Worm (Caenorhabditis elegans) whole organism, L1 larva: Measurements from ENCODE around the gene R02D1.2.

ENCODE experiments used
- C16A3.4 ChIP-seq: fragments of 150-350 bp; optimal IDR thresholded peaks from 2 replicates; lab custom pipeline; 2014; ENCODE audit warnings: missing biosample characterization, missing genetic modification characterization
- aha-1 ChIP-seq: fragments of 150-350 bp; optimal IDR thresholded peaks from 2 replicates; lab custom pipeline; 2014; ENCODE audit warnings: missing biosample characterization, missing genetic modification characterization
- ama-1 ChIP-seq: fragments of 150-350 bp; optimal IDR thresholded peaks from 2 replicates; lab custom pipeline; 2014
- ceh-63 ChIP-seq: fragments of 200-800 bp; sonication (Bioruptor generic); optimal IDR thresholded peaks from 2 replicates; lab custom pipeline; 2018; ENCODE audit warnings: mild to moderate bottlenecking, missing genetic modification characterization, missing compliant biosample characterization
- ceh-8 ChIP-seq: fragments of 200-800 bp; sonication (Bioruptor generic); optimal IDR thresholded peaks from 2 replicates; lab custom pipeline; 2018; ENCODE audit warnings: mild to moderate bottlenecking, missing genetic modification characterization, moderate library complexity, missing compliant biosample characterization
- ces-1 ChIP-seq: fragments of 150-350 bp; optimal IDR thresholded peaks from 2 replicates; lab custom pipeline; 2014; ENCODE audit warnings: missing biosample characterization, missing genetic modification reagents, missing genetic modification characterization
- dpl-1 ChIP-seq, 3 experiments: fragments of 150-350 bp in 2 of 3; sonication (generic microtip) in 1 of 3; optimal IDR thresholded peaks; 2 replicates each; lab custom pipeline; 2014 to 2017; ENCODE audit warnings: missing biosample characterization in 3 of 3, missing genetic modification characterization in 3 of 3, missing genetic modification reagents in 3 of 3
- dsc-1 ChIP-seq: sonication (generic microtip); optimal IDR thresholded peaks from 2 replicates; lab custom pipeline; 2016; ENCODE audit warnings: mild to moderate bottlenecking, missing genetic modification characterization, missing compliant biosample characterization
- egl-27 ChIP-seq, 2 experiments: fragments of 150-350 bp in 1 of 2; sonication (generic microtip); optimal IDR thresholded peaks; 3 replicates each; lab custom pipeline; 2017 to 2018; ENCODE audit warnings: missing biosample characterization in 2 of 2, missing genetic modification characterization in 2 of 2, missing genetic modification reagents in 2 of 2
- elt-2 ChIP-seq: sonication (generic microtip); optimal IDR thresholded peaks from 2 replicates; lab custom pipeline; 2016; ENCODE audit warnings: missing genetic modification characterization, mild to moderate bottlenecking, inconsistent platforms, missing compliant biosample characterization, missing genetic modification reagents
- elt-3 ChIP-seq, 6 experiments: fragments of 150-350 bp in 1 of 6; sonication (generic microtip); optimal IDR thresholded peaks; 2 replicates each; lab custom pipeline; 2017 to 2018; ENCODE audit warnings: missing biosample characterization in 6 of 6, missing genetic modification characterization in 6 of 6, inconsistent platforms in 1 of 6
- fkh-4 ChIP-seq: sonication (generic microtip); optimal IDR thresholded peaks from 2 replicates; lab custom pipeline; 2016; ENCODE audit warnings: missing compliant biosample characterization, missing genetic modification characterization, borderline replicate concordance
- hlh-17 ChIP-seq: fragments of 200-800 bp; sonication (Bioruptor generic); optimal IDR thresholded peaks from 2 replicates; lab custom pipeline; 2018; ENCODE audit warnings: missing genetic modification characterization, mild to moderate bottlenecking, missing compliant biosample characterization, moderate library complexity, borderline replicate concordance
- hlh-4 ChIP-seq: sonication (generic microtip); optimal IDR thresholded peaks from 2 replicates; lab custom pipeline; 2016; ENCODE audit warnings: mild to moderate bottlenecking, missing genetic modification characterization, missing compliant biosample characterization
- isw-1 ChIP-seq: fragments of 200-800 bp; sonication (Bioruptor generic); IDR thresholded peaks from 2 replicates; pipeline ENCODE4 v1.3.6; 2022; ENCODE audit warnings: missing genetic modification characterization, missing compliant biosample characterization
- lin-14 ChIP-seq: fragments of 200-800 bp; sonication (Bioruptor generic); optimal IDR thresholded peaks from 2 replicates; lab custom pipeline; 2018; ENCODE audit warnings: mild to moderate bottlenecking, missing genetic modification characterization, moderate library complexity, missing compliant biosample characterization
- lin-15B ChIP-seq: fragments of 150-350 bp; sonication (generic microtip); optimal IDR thresholded peaks from 3 replicates; lab custom pipeline; 2014; ENCODE audit warnings: missing biosample characterization, missing genetic modification characterization
- lin-35 ChIP-seq, 2 experiments: fragments of 150-350 bp; optimal IDR thresholded peaks; 2 replicates each; lab custom pipeline; 2014; ENCODE audit warnings: missing biosample characterization in 2 of 2, missing genetic modification characterization in 2 of 2, missing genetic modification reagents in 2 of 2
- lin-39 ChIP-seq: fragments of 150-350 bp; optimal IDR thresholded peaks from 2 replicates; lab custom pipeline; 2014; ENCODE audit warnings: missing biosample characterization, missing genetic modification reagents, missing genetic modification characterization
- mab-9 ChIP-seq: fragments of 200-800 bp; sonication (Bioruptor generic); IDR thresholded peaks from 2 replicates; pipeline ENCODE4 v1.3.6; 2022; ENCODE audit warnings: missing genetic modification reagents, missing genetic modification characterization, missing compliant biosample characterization
- mep-1 ChIP-seq: fragments of 150-350 bp; optimal IDR thresholded peaks from 2 replicates; lab custom pipeline; 2014; ENCODE audit warnings: missing biosample characterization, missing genetic modification characterization
- nhr-11 ChIP-seq: fragments of 150-350 bp; optimal IDR thresholded peaks from 2 replicates; lab custom pipeline; 2014; ENCODE audit warnings: missing biosample characterization, missing genetic modification characterization
- nhr-12 ChIP-seq: sonication (generic microtip); optimal IDR thresholded peaks from 2 replicates; lab custom pipeline; 2017; ENCODE audit warnings: missing biosample characterization, missing genetic modification characterization
- nhr-20 ChIP-seq: sonication (generic microtip); optimal IDR thresholded peaks from 2 replicates; lab custom pipeline; 2016; ENCODE audit warnings: mild to moderate bottlenecking, missing genetic modification characterization, missing compliant biosample characterization
- nhr-237 ChIP-seq: fragments of 150-350 bp; optimal IDR thresholded peaks from 2 replicates; lab custom pipeline; 2014; ENCODE audit warnings: missing biosample characterization, missing genetic modification characterization
- nhr-28 ChIP-seq: fragments of 150-350 bp; optimal IDR thresholded peaks from 2 replicates; lab custom pipeline; 2014; ENCODE audit warnings: missing biosample characterization, missing genetic modification characterization
- pag-3 ChIP-seq: sonication (generic microtip); optimal IDR thresholded peaks from 2 replicates; lab custom pipeline; 2017; ENCODE audit warnings: missing genetic modification characterization, mild to moderate bottlenecking, missing compliant biosample characterization, antibody characterized with exemption, borderline replicate concordance; ENCODE audit not compliant: insufficient read depth
- pqm-1 ChIP-seq: sonication (generic microtip); optimal IDR thresholded peaks from 3 replicates; lab custom pipeline; 2017; ENCODE audit warnings: missing biosample characterization, missing genetic modification characterization
- rnt-1 ChIP-seq: sonication (generic microtip); optimal IDR thresholded peaks from 2 replicates; lab custom pipeline; 2016; ENCODE audit warnings: mild to moderate bottlenecking, missing genetic modification characterization, moderate library complexity, missing compliant biosample characterization
- sox-4 ChIP-seq: sonication (generic microtip); optimal IDR thresholded peaks from 2 replicates; lab custom pipeline; 2016; ENCODE audit warnings: missing genetic modification characterization, missing compliant biosample characterization
- sptf-1 ChIP-seq: fragments of 150-350 bp; optimal IDR thresholded peaks from 2 replicates; lab custom pipeline; 2014; ENCODE audit warnings: missing biosample characterization, missing genetic modification characterization
- tbx-2 ChIP-seq: sonication (generic microtip); optimal IDR thresholded peaks from 2 replicates; lab custom pipeline; 2016; ENCODE audit warnings: missing genetic modification characterization, missing compliant biosample characterization
- unc-30 ChIP-seq: sonication (generic microtip); optimal IDR thresholded peaks from 2 replicates; lab custom pipeline; 2017; ENCODE audit warnings: missing biosample characterization, missing genetic modification characterization
- unc-62 ChIP-seq: fragments of 150-350 bp; optimal IDR thresholded peaks from 2 replicates; lab custom pipeline; 2014; ENCODE audit warnings: missing biosample characterization, missing genetic modification reagents, missing genetic modification characterization
- unc-86 ChIP-seq: sonication (generic microtip); optimal IDR thresholded peaks from 2 replicates; lab custom pipeline; 2016; ENCODE audit warnings: missing genetic modification characterization, missing compliant biosample characterization
- unc-98 ChIP-seq: fragments of 200-800 bp; sonication (Bioruptor generic); IDR thresholded peaks from 2 replicates; pipeline ENCODE4 v1.3.6; 2022; ENCODE audit warnings: missing genetic modification characterization, missing compliant biosample characterization
- xbp-1 ChIP-seq: sonication (generic microtip); optimal IDR thresholded peaks from 2 replicates; lab custom pipeline; 2016; ENCODE audit warnings: missing genetic modification characterization, missing compliant biosample characterization

Gene R02D1.2

DNA sequence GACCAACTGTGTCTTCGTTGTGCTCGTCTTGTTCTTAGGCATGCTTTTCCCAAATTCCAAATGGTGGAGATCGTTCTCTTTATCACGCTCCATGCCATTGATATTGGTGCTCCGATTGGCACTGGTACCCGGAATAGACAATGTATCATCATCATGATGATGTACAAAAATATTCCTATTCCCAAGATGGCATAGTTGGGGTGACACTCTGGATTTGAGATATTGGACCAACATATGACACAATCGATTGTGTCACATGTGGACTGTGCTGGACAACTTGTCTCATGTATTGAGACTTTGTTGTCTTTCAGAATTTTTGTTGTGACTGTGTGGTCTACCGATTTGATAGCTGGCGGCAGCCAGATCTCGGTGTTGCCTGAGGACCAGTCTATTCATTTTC, 18.4 kb downstream of the R02D1.2 start:
- TF ChIP-seq mep-1, result no peak
- TF ChIP-seq aha-1 (tag; lab: Kevin White, UChicago), result no peak
- no peak for TF ChIP-seq unc-62 (GFP tag; lab: Kevin White, UChicago)
- no peak for TF ChIP-seq ceh-63
- TF ChIP-seq sox-4, result no peak
- no peak for TF ChIP-seq ces-1 (GFP tag; lab: Kevin White, UChicago)
- no peak for TF ChIP-seq lin-14
- TF ChIP-seq ama-1, result no peak
- TF ChIP-seq elt-3 (tag; optimal IDR thresholded peaks at IDR 0.05; lab: Kevin White, UChicago), result no peak
- TF ChIP-seq, all 84 proteins: peak for 0

- no peak for TF ChIP-seq unc-98 (GFP tag; lab: Robert Waterston, UW)
- no peak for TF ChIP-seq unc-86 (tag; lab: Kevin White, UChicago)
- no peak for TF ChIP-seq pqm-1 (tag; lab: Kevin White, UChicago)
- no peak for TF ChIP-seq rnt-1 (tag; lab: Kevin White, UChicago)
- no peak for TF ChIP-seq lin-39 (tag; lab: Kevin White, UChicago)
- TF ChIP-seq nhr-28 (tag; lab: Kevin White, UChicago), result no peak
These were observed 18.8 kb downstream of the R02D1.2 start for ce11 chrV:4303793-4304192.

DNA sequence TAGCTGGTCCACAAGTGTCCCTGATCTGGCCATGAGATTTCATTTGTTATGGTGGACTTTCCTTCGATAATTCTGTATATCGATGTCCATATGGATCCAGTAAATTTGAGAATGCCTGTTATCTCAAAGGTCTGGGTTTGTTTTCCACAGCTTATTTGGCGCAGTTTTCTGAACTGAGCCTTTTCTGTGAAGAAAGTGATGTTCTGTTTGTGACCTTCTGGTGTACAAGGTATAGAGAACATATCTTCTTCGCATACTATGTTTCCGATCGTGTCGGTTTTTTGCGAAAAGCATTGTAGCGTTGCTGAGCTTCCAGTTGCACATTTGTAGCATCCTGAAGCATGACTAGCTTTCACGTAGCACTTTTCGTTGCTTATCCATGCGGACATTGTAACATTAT, 19.8 kb downstream of the R02D1.2 start:
- TF ChIP-seq nhr-12 (tag; lab: Kevin White, UChicago), result no peak
- TF ChIP-seq tbx-2 (tag; lab: Kevin White, UChicago), result no peak
- no peak for TF ChIP-seq hlh-17
- TF ChIP-seq mep-1, result no peak
- no peak for TF ChIP-seq nhr-28 (tag; lab: Kevin White, UChicago)
- TF ChIP-seq nhr-237 (tag; lab: Kevin White, UChicago), result no peak
- no peak for TF ChIP-seq pag-3
- TF ChIP-seq dpl-1 (GFP tag; optimal IDR thresholded peaks at IDR 0.05; lab: Kevin White, UChicago), result no peak
- no peak for TF ChIP-seq isw-1
- TF ChIP-seq pqm-1 (tag; lab: Kevin White, UChicago), result no peak
- TF ChIP-seq lin-39 (tag; lab: Kevin White, UChicago), result no peak
- no peak for TF ChIP-seq rnt-1 (tag; lab: Kevin White, UChicago)
- no peak for TF ChIP-seq unc-30
- TF ChIP-seq hlh-4, result no peak
- TF ChIP-seq ceh-8 (GFP tag; lab: Kevin White, UChicago), result no peak
- no peak for TF ChIP-seq egl-27 (tag; optimal IDR thresholded peaks at IDR 0.05; lab: Kevin White, UChicago)
- no peak for TF ChIP-seq lin-15B (tag; lab: Kevin White, UChicago)
- TF ChIP-seq dsc-1, result no peak
- TF ChIP-seq, all 84 proteins: peak for 0

DNA sequence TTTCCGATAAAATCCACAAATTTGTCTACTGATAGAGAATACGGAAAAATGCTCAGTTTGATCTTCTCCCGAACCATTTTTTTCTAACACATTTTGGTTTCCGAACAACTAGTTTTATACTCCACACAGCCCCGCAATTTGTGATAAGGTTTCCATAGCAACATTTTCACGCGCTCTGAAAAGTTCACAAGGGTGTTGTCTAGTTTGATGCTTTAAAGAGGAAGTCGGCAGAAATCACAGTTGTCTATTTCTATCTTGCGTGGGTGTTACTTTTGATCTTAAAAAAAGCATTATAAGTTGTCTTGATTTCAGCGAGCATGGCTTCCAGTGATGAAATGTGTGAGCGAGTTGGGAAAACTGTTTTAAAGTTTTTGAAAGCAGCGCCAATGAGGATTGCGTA, 22.9 kb downstream of the R02D1.2 start, which contains the start of gene ZC132.3:
Gene ZC132.3 (minus strand): TSS at position 101 of the 400 bp plus-strand sequence.
- TF ChIP-seq pag-3 (no peak), fkh-4 (no peak), unc-98 (GFP tag; lab: Robert Waterston, UW) (no peak), C16A3.4 (no peak), sptf-1 (no peak), elt-2 (tag; lab: Kevin White, UChicago) (no peak), xbp-1 (no peak), lin-35 (GFP tag; optimal IDR thresholded peaks at IDR 0.05; lab: Kevin White, UChicago) (no peak), nhr-11 (tag; lab: Kevin White, UChicago) (no peak), mab-9 (GFP tag; lab: Robert Waterston, UW) (no peak), mep-1 (no peak), nhr-20 (tag; lab: Kevin White, UChicago) (no peak), lin-15B (tag; lab: Kevin White, UChicago) (no peak), nhr-12 (tag; lab: Kevin White, UChicago) (no peak)
